Worm (Caenorhabditis elegans) whole organism, late embryonic: ENCODE measurements around the gene K09C6.8.

Experiments used
- elt-2 ChIP-seq: sonication (generic microtip); optimal IDR thresholded peaks from 2 replicates; lab custom pipeline; 2016; ENCODE audit warnings: missing genetic modification reagents, missing genetic modification characterization, missing compliant biosample characterization
- gmeb-2 ChIP-seq: sonication (generic microtip); optimal IDR thresholded peaks from 2 replicates; lab custom pipeline; 2016; ENCODE audit warnings: missing genetic modification characterization, inconsistent platforms, missing compliant biosample characterization
- tbx-2 ChIP-seq: sonication (generic microtip); optimal IDR thresholded peaks from 2 replicates; lab custom pipeline; 2016; ENCODE audit warnings: missing genetic modification characterization, missing compliant biosample characterization

DNA sequence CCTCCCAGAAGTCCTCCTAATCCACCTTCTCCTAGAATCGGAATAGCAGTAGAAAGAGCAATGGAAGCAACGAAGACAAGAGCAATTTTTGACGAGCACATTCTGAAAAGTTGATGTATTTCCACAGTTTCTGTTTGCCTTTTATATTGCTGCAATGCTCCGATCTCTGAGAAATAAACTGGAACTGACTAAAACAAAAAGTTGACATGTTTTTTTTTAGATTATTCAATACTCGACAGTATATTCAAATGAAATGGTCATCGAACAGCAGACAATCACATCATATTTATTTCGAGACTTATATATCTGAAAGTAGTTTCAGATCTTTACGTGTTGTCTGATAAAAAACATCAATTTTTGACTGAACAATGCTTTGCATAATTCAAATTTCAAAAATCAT, 47.4 kb upstream of the K09C6.8 start, which contains the start of gene srlf-21:
- TF ChIP-seq elt-2 (tag; lab: Kevin White, UChicago) (no peak), gmeb-2 (tag; lab: Kevin White, UChicago) (no peak), tbx-2 (tag; lab: Kevin White, UChicago) (no peak)
